Worm (Caenorhabditis elegans) whole organism, mixed stage, embryonic: ENCODE measurements around the gene F53F4.15.

ENCODE experiments used
- M03D4.4 ChIP-seq: sonication (generic microtip); optimal IDR thresholded peaks from 2 replicates; lab custom pipeline; 2017; ENCODE audit warnings: mild to moderate bottlenecking, missing genetic modification characterization, missing compliant biosample characterization
- ces-1 ChIP-seq: fragments of 150-350 bp; optimal IDR thresholded peaks from 2 replicates; lab custom pipeline; 2014; ENCODE audit warnings: missing biosample characterization, missing genetic modification reagents, missing genetic modification characterization
- elt-3 ChIP-seq: fragments of 150-350 bp; optimal IDR thresholded peaks from 2 replicates; lab custom pipeline; 2014; ENCODE audit warnings: missing biosample characterization, missing genetic modification characterization
- nhr-12 ChIP-seq: fragments of 150-350 bp; optimal IDR thresholded peaks from 2 replicates; lab custom pipeline; 2014; ENCODE audit warnings: missing biosample characterization, missing genetic modification characterization
- nhr-76 ChIP-seq: sonication (generic microtip); optimal IDR thresholded peaks from 2 replicates; lab custom pipeline; 2017; ENCODE audit warnings: missing biosample characterization, missing genetic modification characterization
- sem-2 ChIP-seq: fragments of 200-800 bp; sonication (Bioruptor generic); optimal IDR thresholded peaks from 2 replicates; lab custom pipeline; 2018; ENCODE audit warnings: mild to moderate bottlenecking, missing genetic modification characterization, missing compliant biosample characterization
- snpc-4 ChIP-seq: fragments of 150-350 bp; optimal IDR thresholded peaks from 2 replicates; lab custom pipeline; 2014; ENCODE audit warnings: missing biosample characterization, missing genetic modification characterization
- ztf-11 ChIP-seq: fragments of 150-350 bp; optimal IDR thresholded peaks from 2 replicates; lab custom pipeline; 2014; ENCODE audit warnings: missing biosample characterization, missing genetic modification characterization

DNA sequence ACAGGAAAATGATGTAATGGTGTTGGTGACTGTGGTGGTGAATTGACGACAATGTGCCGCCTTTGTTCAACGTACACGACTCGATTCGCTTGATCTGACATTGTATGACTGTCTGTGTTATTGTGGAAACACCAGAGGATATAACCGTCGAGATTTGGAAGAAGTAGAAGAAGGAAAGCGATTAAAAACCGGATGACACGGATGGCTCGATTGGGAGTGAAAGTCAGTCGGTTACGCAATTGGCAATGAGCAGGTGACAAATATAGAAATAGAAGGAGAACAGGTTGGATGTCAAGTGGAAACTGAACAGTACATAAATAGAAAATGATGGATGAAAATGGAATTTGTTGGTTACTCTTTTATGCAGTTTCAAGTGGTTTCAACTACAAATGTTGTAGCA, 19.9 kb upstream of the F53F4.15 start, which contains the start of gene rdy-2:
- no peak for TF ChIP-seq M03D4.4
- no peak for TF ChIP-seq elt-3 (tag; lab: Kevin White, UChicago)
- TF ChIP-seq ces-1 (GFP tag; lab: Kevin White, UChicago): no peak
- no peak for TF ChIP-seq sem-2 (GFP tag; lab: Kevin White, UChicago)
- TF ChIP-seq nhr-76 (tag; lab: Kevin White, UChicago): no peak
- no peak for TF ChIP-seq snpc-4 (tag; lab: Kevin White, UChicago)
- no peak for TF ChIP-seq ztf-11 (tag; lab: Kevin White, UChicago)
- no peak for TF ChIP-seq nhr-12
